Fruit fly (Drosophila melanogaster): ENCODE data around the gene CG33303.

The CG33303 gene

dm6 chr2L:10375464-10376236 lies at the start of gene CG33303, which contains the start of gene dpr19 (continued):
- TF ChIP-seq CG5180 (GFP tag; optimal IDR thresholded peaks at IDR 0.05): peak; percentile 19
- TF ChIP-seq maf-S (GFP tag; optimal IDR thresholded peaks at IDR 0.05): no peak
- no peak for TF ChIP-seq CG8944 (GFP tag; optimal IDR thresholded peaks at IDR 0.05)
- peak; percentile 41; the same call in 1 of the 2 replicates for TF ChIP-seq CG3847 (GFP tag; IDR thresholded peaks at IDR 0.05)
- peak; percentile 36; the same call in 1 of the 2 replicates for TF ChIP-seq CG4730 (GFP tag; IDR thresholded peaks at IDR 0.05)
- peak; percentile 90 for TF ChIP-seq phol (tag; optimal IDR thresholded peaks at IDR 0.05)
- TF ChIP-seq CG7271 (tag; optimal IDR thresholded peaks at IDR 0.05): peak; percentile 73
- TF ChIP-seq CG11085 (GFP tag; IDR thresholded peaks at IDR 0.05): no peak
- TF ChIP-seq CG10543 (GFP tag; optimal IDR thresholded peaks at IDR 0.05): no peak
- TF ChIP-seq gsb (GFP tag; IDR thresholded peaks at IDR 0.05): no peak
- TF ChIP-seq Rx (GFP tag; IDR thresholded peaks at IDR 0.05): no peak
- no peak; the same call in 1 of the 2 replicates for TF ChIP-seq CG14667 (GFP tag; IDR thresholded peaks at IDR 0.05)
- no peak for TF ChIP-seq fd102C (GFP tag; optimal IDR thresholded peaks at IDR 0.05)
- no peak for TF ChIP-seq CG11398 (GFP tag; optimal IDR thresholded peaks at IDR 0.05)
- peak; percentile 51; the same call in 1 of the 3 replicates for TF ChIP-seq CG3726 (GFP tag; IDR thresholded peaks at IDR 0.05)
- no peak for TF ChIP-seq CG42726 (GFP tag; IDR thresholded peaks at IDR 0.05; ENCODE audit: partially characterized antibody)
- no peak for TF ChIP-seq CG8478 (optimal IDR thresholded peaks at IDR 0.05)
- TF ChIP-seq Xbp1 (GFP tag; optimal IDR thresholded peaks at IDR 0.05): peak; percentile 76
- peak; percentile 71 for TF ChIP-seq CG13775 (GFP tag; optimal IDR thresholded peaks at IDR 0.05)
- TF ChIP-seq ewg (GFP tag; optimal IDR thresholded peaks at IDR 0.05): peak; percentile 31
- no peak for TF ChIP-seq wor (GFP tag; IDR thresholded peaks at IDR 0.05)
- no peak for TF ChIP-seq hth (optimal IDR thresholded peaks at IDR 0.05)
- no peak for TF ChIP-seq btn (GFP tag; optimal IDR thresholded peaks at IDR 0.05)
- TF ChIP-seq prd (optimal IDR thresholded peaks at IDR 0.05): no peak
- TF ChIP-seq prd (GFP tag; IDR thresholded peaks at IDR 0.05): peak; percentile 27; the same call in 1 of the 3 replicates
- peak; percentile 58 for TF ChIP-seq fd3F (GFP tag; optimal IDR thresholded peaks at IDR 0.05)
- TF ChIP-seq inv (GFP tag; IDR thresholded peaks at IDR 0.05; ENCODE audit: partially characterized antibody): no peak
- peak in 1 of 2 experiments; percentile 79 for TF ChIP-seq crp (GFP tag; optimal IDR thresholded peaks at IDR 0.05)
- no peak for TF ChIP-seq CG16813 (GFP tag; IDR thresholded peaks at IDR 0.05; ENCODE audit: partially characterized antibody)
- peak; percentile 4 for TF ChIP-seq kay (GFP tag; optimal IDR thresholded peaks at IDR 0.05)
- no peak for TF ChIP-seq CG3838 (GFP tag; optimal IDR thresholded peaks at IDR 0.05)
- TF ChIP-seq dmrt99B (tag; optimal IDR thresholded peaks at IDR 0.05): peak; percentile 80
- no peak for TF ChIP-seq CG10274 (GFP tag; optimal IDR thresholded peaks at IDR 0.05)
- no peak for TF ChIP-seq sens (GFP tag)
- TF ChIP-seq CG15514 (GFP tag; optimal IDR thresholded peaks at IDR 0.05): peak; percentile 69
- no peak for TF ChIP-seq chn (GFP tag; optimal IDR thresholded peaks at IDR 0.05)
- TF ChIP-seq CG12071 (GFP tag; optimal IDR thresholded peaks at IDR 0.05): no peak
- peak; percentile 63 for TF ChIP-seq CG2202 (tag; optimal IDR thresholded peaks at IDR 0.05)
- TF ChIP-seq exex (tag; optimal IDR thresholded peaks at IDR 0.05): no peak
- peak; percentile 16 for TF ChIP-seq Max (GFP tag; optimal IDR thresholded peaks at IDR 0.05)
- TF ChIP-seq Dip3 (GFP tag; optimal IDR thresholded peaks at IDR 0.05): no peak
- no peak for TF ChIP-seq CG4404 (GFP tag; IDR thresholded peaks at IDR 0.05)
- peak in 1 of 3 experiments; percentile 77 for TF ChIP-seq lola (GFP tag; optimal IDR thresholded peaks at IDR 0.05)
- TF ChIP-seq sug (tag; optimal IDR thresholded peaks at IDR 0.05): peak; percentile 79
- TF ChIP-seq Gsc (GFP tag; IDR thresholded peaks at IDR 0.05): no peak
- peak in 1 of 2 experiments; percentile 83 for TF ChIP-seq bsh (GFP tag; optimal IDR thresholded peaks at IDR 0.05)
- peak; percentile 38; the same call in 1 of the 4 replicates for TF ChIP-seq Dll (GFP tag; IDR thresholded peaks at IDR 0.05; ENCODE audit: partially characterized antibody)
- peak; percentile 81 for TF ChIP-seq CG12299 (tag; optimal IDR thresholded peaks at IDR 0.05)

Data from whole organism, embryonic.